Fruit fly (Drosophila melanogaster) Kc167 (cell line): ENCODE results near the gene CG5880.

ENCODE experiments used
- Myc ChIP-seq: fragments of >200 bp; optimal IDR thresholded peaks from 2 replicates; lab custom pipeline; 2017; ENCODE audit warnings: missing external identifiers
- Sin3A ChIP-seq: fragments of >200 bp; optimal IDR thresholded peaks from 2 replicates; lab custom pipeline; 2018; ENCODE audit warnings: missing external identifiers
- h ChIP-seq: fragments of >200 bp; optimal IDR thresholded peaks from 3 replicates; lab custom pipeline; 2018; ENCODE audit warnings: missing external identifiers
- insv ChIP-seq: fragments of >200 bp; optimal IDR thresholded peaks from 3 replicates; lab custom pipeline; 2018; ENCODE audit warnings: missing external identifiers
- psq ChIP-seq: fragments of >200 bp; optimal IDR thresholded peaks from 2 replicates; lab custom pipeline; 2017; ENCODE audit warnings: missing external identifiers
- ttk ChIP-seq: sonication (Bioruptor generic); optimal IDR thresholded peaks from 2 replicates; lab custom pipeline; 2017; ENCODE audit warnings: missing external identifiers

CG5880 gene

dm6 chr3R:27159870-27160269 lies 43.3 kb downstream of the CG5880 start:
- TF ChIP-seq psq (lab: Kevin White, UChicago) (no peak), Sin3A (lab: Kevin White, UChicago) (no peak), h (lab: Kevin White, UChicago) (no peak), insv (lab: Kevin White, UChicago) (no peak)

DNA sequence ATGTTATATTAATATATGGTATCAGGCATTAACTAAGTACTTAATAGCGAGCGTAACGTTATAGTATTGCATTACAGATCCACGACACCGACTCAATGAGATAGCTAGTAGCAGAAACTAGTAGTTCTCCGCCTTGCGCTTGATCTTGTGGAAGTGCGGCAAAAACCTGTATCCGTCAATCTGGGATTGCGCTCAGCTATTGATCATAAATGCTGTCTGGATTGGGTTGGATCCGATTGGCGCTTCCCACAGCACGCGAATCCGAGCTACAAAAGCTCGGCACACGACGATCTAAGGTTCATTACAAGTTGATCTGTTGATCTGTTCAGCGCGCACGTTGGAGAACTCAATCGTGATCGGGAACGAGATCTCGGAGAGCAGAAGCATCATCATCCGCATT lies 44.3 kb downstream of the CG5880 start, which contains the start of gene CG5909:
Gene CG5909 (plus strand): TSS at position 301 of the 400 bp plus-strand sequence.
- TF ChIP-seq ttk (lab: Kevin White, UChicago) (no peak), insv (lab: Kevin White, UChicago) (no peak), h (lab: Kevin White, UChicago) (no peak), psq (lab: Kevin White, UChicago) (no peak), Myc (lab: Kevin White, UChicago) (no peak), Sin3A (lab: Kevin White, UChicago) (no peak)

DNA sequence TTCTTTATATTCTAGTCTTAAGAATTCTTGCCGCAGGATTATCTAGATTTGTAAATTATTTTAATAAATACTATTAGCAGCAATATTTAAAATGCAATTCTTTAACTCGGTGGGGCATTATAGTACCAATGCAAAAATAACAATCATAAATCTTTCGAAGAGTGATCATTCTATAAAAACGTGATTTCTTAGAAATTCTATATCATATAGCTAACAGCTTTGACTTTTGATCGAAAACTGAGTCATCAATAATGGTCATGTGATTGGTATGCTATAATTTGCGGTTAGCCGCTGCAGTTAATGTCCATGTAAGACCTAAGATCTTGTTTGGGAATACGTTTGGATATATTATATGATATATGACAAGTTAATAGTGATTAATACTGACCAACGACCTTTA lies 46.3 kb downstream of the CG5880 start, which contains the start of gene ppk31:
Gene ppk31 (plus strand): TSS at position 301 of the 400 bp plus-strand sequence.
- TF ChIP-seq h (lab: Kevin White, UChicago) (no peak), insv (lab: Kevin White, UChicago) (no peak), ttk (lab: Kevin White, UChicago) (no peak), Myc (lab: Kevin White, UChicago) (no peak), psq (lab: Kevin White, UChicago) (no peak), Sin3A (lab: Kevin White, UChicago) (no peak)

DNA sequence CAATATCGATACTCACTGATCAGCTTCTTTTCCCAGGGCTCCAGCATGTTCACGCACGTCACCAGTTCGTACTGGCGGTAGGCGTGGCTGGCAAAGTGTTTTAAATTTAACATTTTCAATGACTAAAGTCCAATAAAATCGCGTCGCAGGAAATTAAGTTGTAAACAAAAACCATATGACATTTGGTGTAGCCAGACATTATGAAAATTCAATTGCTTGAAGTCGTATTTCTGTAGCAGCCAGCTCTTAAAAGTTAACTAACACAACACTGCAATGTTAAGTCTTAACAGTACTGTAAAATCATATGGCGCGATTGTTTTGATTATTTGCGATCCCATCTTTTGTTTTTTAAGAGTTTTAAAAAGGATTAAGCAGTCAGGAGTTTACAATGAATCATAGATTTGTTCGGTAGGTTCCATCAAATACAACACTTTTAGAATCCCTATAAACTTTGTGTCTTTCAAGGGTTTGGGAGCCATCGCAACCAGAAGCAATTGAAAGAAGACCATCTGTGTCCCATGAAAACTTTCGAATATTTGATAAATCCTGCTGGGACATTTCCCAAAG lies 49.0 kb downstream of the CG5880 start, which contains the start of the genes CG34293 and spn-D:
Gene CG34293 (minus strand): TSS at position 160 of the 567 bp plus-strand sequence.
Gene spn-D (plus strand): TSS at position 301 of the 567 bp plus-strand sequence.
- TF ChIP-seq Myc (lab: Kevin White, UChicago) (no peak), ttk (lab: Kevin White, UChicago) (no peak), Sin3A (lab: Kevin White, UChicago) (no peak), psq (lab: Kevin White, UChicago) (no peak), insv (lab: Kevin White, UChicago) (no peak), h (lab: Kevin White, UChicago) (no peak)

DNA sequence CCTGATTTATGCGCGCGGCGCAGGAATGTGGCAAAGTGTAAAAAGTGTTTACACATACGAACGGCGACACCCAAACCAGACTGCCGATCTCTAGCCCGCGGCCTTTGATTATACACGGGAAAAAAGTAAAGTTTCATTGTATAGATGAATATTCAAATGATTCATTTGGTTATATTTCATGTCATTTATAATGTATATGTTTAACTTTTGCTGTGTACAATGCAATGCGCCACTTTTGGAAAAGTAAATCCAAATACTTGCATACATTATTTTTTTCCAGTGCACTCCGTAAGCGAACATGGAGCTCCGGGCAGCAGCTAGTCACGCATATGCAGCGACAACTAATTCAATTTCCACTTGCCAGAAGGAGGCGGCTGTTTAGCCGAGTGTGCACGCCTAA lies 50.8 kb downstream of the CG5880 start:
- TF ChIP-seq insv (lab: Kevin White, UChicago): no peak
- no peak for TF ChIP-seq ttk (lab: Kevin White, UChicago)
- TF ChIP-seq psq (lab: Kevin White, UChicago): no peak
- TF ChIP-seq Myc (lab: Kevin White, UChicago): no peak
- TF ChIP-seq h (lab: Kevin White, UChicago): no peak
- no peak for TF ChIP-seq Sin3A (lab: Kevin White, UChicago)
